Worm (Caenorhabditis elegans) whole organism, L4/young adult: ENCODE results near the gene C04E12.5.

Experiments used
- W03F9.2 ChIP-seq: fragments of 150-350 bp; optimal IDR thresholded peaks from 2 replicates; lab custom pipeline; 2014; ENCODE audit warnings: missing biosample characterization, missing genetic modification characterization
- dao-5 ChIP-seq: sonication (generic microtip); optimal IDR thresholded peaks from 2 replicates; lab custom pipeline; 2016; ENCODE audit warnings: missing genotype, missing genetic modification characterization, moderate library complexity, missing compliant biosample characterization
- him-1 ChIP-seq: sonication (generic microtip); optimal IDR thresholded peaks from 2 replicates; lab custom pipeline; 2016; ENCODE audit warnings: missing genotype, missing genetic modification reagents, missing genetic modification characterization, missing compliant biosample characterization

DNA sequence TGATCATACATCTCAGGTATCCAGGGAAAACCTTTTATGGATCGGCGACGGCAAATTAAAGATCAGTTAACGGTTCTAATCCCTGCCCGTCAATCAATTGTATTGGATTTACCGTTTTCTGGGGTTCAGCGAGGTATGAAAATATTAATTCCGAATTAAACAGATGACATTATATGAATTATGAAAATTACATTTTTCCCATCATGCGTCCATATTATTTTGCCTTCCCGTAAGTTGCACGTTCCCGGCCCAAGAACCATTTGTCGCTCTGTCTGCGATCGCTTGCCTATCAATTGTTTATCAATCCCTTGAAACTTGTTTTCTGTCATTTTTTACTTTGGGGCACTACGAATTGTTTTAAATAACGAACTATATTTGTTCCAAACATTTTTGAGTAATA lies 3.3 kb downstream of the C04E12.5 start:
- TF ChIP-seq him-1 (tag; lab: Kevin White, UChicago) (no peak), W03F9.2 (tag; lab: Kevin White, UChicago) (no peak), dao-5 (tag; lab: Kevin White, UChicago) (no peak)
